Worm (Caenorhabditis elegans) whole organism, L4 larva: Measurements from ENCODE around the gene W04B5.3.

Source experiments
- ZK546.5 ChIP-seq, 2 experiments: sonication (generic microtip); optimal IDR thresholded peaks; 2 replicates each; lab custom pipeline; 2017; ENCODE audit warnings: missing biosample characterization in 2 of 2, missing genetic modification characterization in 2 of 2
- ces-1 ChIP-seq: fragments of 150-350 bp; sonication (generic microtip); optimal IDR thresholded peaks from 4 replicates; lab custom pipeline; 2014; ENCODE audit warnings: missing biosample characterization, missing genetic modification reagents, missing genetic modification characterization
- mes-2 ChIP-seq: sonication (generic microtip); optimal IDR thresholded peaks from 2 replicates; lab custom pipeline; 2016; ENCODE audit warnings: missing genotype, mild to moderate bottlenecking, missing genetic modification characterization, missing compliant biosample characterization; ENCODE audit not compliant: poor library complexity, severe bottlenecking
- nhr-11 ChIP-seq: fragments of 150-350 bp; optimal IDR thresholded peaks from 2 replicates; lab custom pipeline; 2014; ENCODE audit warnings: missing biosample characterization, missing genetic modification characterization
- nhr-111 ChIP-seq: fragments of 200-800 bp; sonication (Bioruptor generic); optimal IDR thresholded peaks from 2 replicates; lab custom pipeline; 2018; ENCODE audit warnings: mild to moderate bottlenecking, missing genetic modification characterization, missing compliant biosample characterization
- unc-39 ChIP-seq: sonication (generic microtip); optimal IDR thresholded peaks from 2 replicates; lab custom pipeline; 2017; ENCODE audit warnings: missing biosample characterization, missing genetic modification characterization

ce11 chrIII:2468202-2468601 lies 49.9 kb downstream of the W04B5.3 start, which contains the start of the genes E02H9.9 and E02H9.1:
- TF ChIP-seq mes-2 (tag; lab: Kevin White, UChicago) (no peak), ces-1 (GFP tag; lab: Kevin White, UChicago) (no peak), unc-39 (tag; lab: Kevin White, UChicago) (no peak), nhr-111 (GFP tag; lab: Kevin White, UChicago) (no peak), ZK546.5 (tag; optimal IDR thresholded peaks at IDR 0.05; lab: Kevin White, UChicago) (no peak), nhr-11 (tag; lab: Kevin White, UChicago) (no peak)
